Worm (Caenorhabditis elegans) whole organism, late embryonic: ENCODE measurements around the gene Y68A4B.3.

Source experiments
- ceh-18 ChIP-seq: sonication (generic microtip); optimal IDR thresholded peaks from 2 replicates; lab custom pipeline; 2016; ENCODE audit warnings: missing genetic modification characterization, missing compliant biosample characterization
- ceh-34 ChIP-seq: sonication (generic microtip); optimal IDR thresholded peaks from 2 replicates; lab custom pipeline; 2016; ENCODE audit warnings: mild to moderate bottlenecking, missing genetic modification characterization, missing compliant biosample characterization
- ets-4 ChIP-seq: sonication (generic microtip); optimal IDR thresholded peaks from 2 replicates; lab custom pipeline; 2016; ENCODE audit warnings: missing genetic modification characterization, missing compliant biosample characterization
- nfya-1 ChIP-seq: sonication (generic microtip); optimal IDR thresholded peaks from 2 replicates; lab custom pipeline; 2017; ENCODE audit warnings: missing genetic modification characterization, mild to moderate bottlenecking, missing compliant biosample characterization, antibody characterized with exemption, moderate library complexity
- npax-4 ChIP-seq: sonication (generic microtip); optimal IDR thresholded peaks from 2 replicates; lab custom pipeline; 2016; ENCODE audit warnings: missing genetic modification characterization, missing compliant biosample characterization
- ttx-3 ChIP-seq: sonication (generic microtip); optimal IDR thresholded peaks from 2 replicates; lab custom pipeline; 2016; ENCODE audit warnings: missing genetic modification reagents, missing genetic modification characterization, missing compliant biosample characterization

- TF ChIP-seq nfya-1 (tag; lab: Kevin White, UChicago) (no peak), ceh-34 (tag; lab: Kevin White, UChicago) (no peak), ttx-3 (no peak), ceh-18 (no peak), npax-4 (tag; lab: Kevin White, UChicago) (no peak), ets-4 (tag; lab: Kevin White, UChicago) (no peak)
Observed at ce11 chrV:17284159-17284558, 41.7 kb upstream of the Y68A4B.3 start.
